Worm (Caenorhabditis elegans) whole organism, early embryonic: Measurements from ENCODE around the gene C50D2.6.

ENCODE experiments used
- F13C5.2 ChIP-seq: sonication (generic microtip); optimal IDR thresholded peaks from 2 replicates; lab custom pipeline; 2017; ENCODE audit warnings: mild to moderate bottlenecking, missing genetic modification characterization, inconsistent platforms, missing compliant biosample characterization
- ama-1 ChIP-seq: fragments of 150-350 bp; optimal IDR thresholded peaks from 2 replicates; lab custom pipeline; 2014
- ceh-36 ChIP-seq: sonication (generic microtip); optimal IDR thresholded peaks from 2 replicates; lab custom pipeline; 2016; ENCODE audit warnings: missing genetic modification characterization, inconsistent platforms, missing compliant biosample characterization
- ets-7 ChIP-seq: sonication (generic microtip); optimal IDR thresholded peaks from 2 replicates; lab custom pipeline; 2016; ENCODE audit warnings: missing genotype, missing genetic modification characterization, missing compliant biosample characterization
- flt-1 ChIP-seq: fragments of 200-800 bp; sonication (Bioruptor generic); IDR thresholded peaks from 2 replicates; pipeline ENCODE4 v1.3.6; 2022; ENCODE audit warnings: missing genetic modification characterization, missing compliant biosample characterization
- hmbx-1 ChIP-seq: sonication (generic microtip); optimal IDR thresholded peaks from 2 replicates; lab custom pipeline; 2016; ENCODE audit warnings: mild to moderate bottlenecking, missing genetic modification characterization, missing compliant biosample characterization
- hmg-4 ChIP-seq: fragments of 200-800 bp; sonication (Bioruptor generic); optimal IDR thresholded peaks from 2 replicates; lab custom pipeline; 2018; ENCODE audit warnings: mild to moderate bottlenecking, missing genetic modification characterization, missing compliant biosample characterization
- hnd-1 ChIP-seq: sonication (generic microtip); optimal IDR thresholded peaks from 2 replicates; lab custom pipeline; 2016; ENCODE audit warnings: missing genetic modification characterization, missing compliant biosample characterization
- pes-1 ChIP-seq: fragments of 200-800 bp; sonication (Bioruptor generic); IDR thresholded peaks from 2 replicates; pipeline ENCODE4 v1.3.6; 2022; ENCODE audit warnings: missing genetic modification reagents, missing genetic modification characterization, missing compliant biosample characterization
- sea-1 ChIP-seq: fragments of 200-800 bp; sonication (Bioruptor generic); conservative IDR thresholded peaks from 2 replicates; pipeline ENCODE4 v1.3.6; 2022; ENCODE audit warnings: missing genetic modification characterization, missing compliant biosample characterization
- tbx-37 ChIP-seq: fragments of 200-800 bp; sonication (Bioruptor generic); conservative IDR thresholded peaks from 2 replicates; pipeline ENCODE4 v1.3.6; 2022; ENCODE audit warnings: missing genetic modification reagents, missing genetic modification characterization, missing compliant biosample characterization

DNA sequence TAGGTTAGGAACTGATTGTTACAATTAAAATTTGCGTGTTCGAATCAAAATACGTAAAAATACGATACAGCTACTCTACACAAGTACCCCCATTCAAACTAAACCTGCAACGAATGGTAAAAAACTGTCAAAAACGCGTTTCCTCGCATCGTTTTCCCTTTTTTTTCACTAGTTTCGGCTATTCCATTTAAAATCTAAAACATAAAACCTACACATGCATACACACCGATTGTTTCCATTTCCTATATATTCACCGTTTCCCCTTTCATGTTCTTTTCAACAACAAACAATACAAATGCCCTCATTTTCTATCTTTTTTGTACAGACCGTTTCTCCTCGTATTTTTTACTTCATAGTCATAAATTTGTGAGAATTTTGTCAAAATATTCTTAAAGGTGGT, 15.5 kb upstream of the C50D2.6 start:
- TF ChIP-seq ama-1 (lab: Kevin White, UChicago) (no peak), pes-1 (GFP tag; lab: Robert Waterston, UW) (no peak), F13C5.2 (tag; lab: Kevin White, UChicago) (no peak), flt-1 (GFP tag; lab: Robert Waterston, UW) (no peak), hnd-1 (tag; lab: Kevin White, UChicago) (no peak), hmg-4 (GFP tag; lab: Kevin White, UChicago) (no peak), hmbx-1 (tag; lab: Kevin White, UChicago) (no peak), ceh-36 (tag; lab: Kevin White, UChicago) (no peak), ets-7 (tag; lab: Kevin White, UChicago) (no peak), tbx-37 (GFP tag; lab: Robert Waterston, UW) (no peak), sea-1 (GFP tag; lab: Robert Waterston, UW) (no peak)
